Fruit fly (Drosophila melanogaster): ENCODE data around the gene CG9107.

The CG9107 gene

dm6 chr2L:6062382-6063082 lies 38.2 kb upstream of the CG9107 start, which contains the start of the genes ND-51 and CG13994:
ND-51 (minus strand) TSS chr2L:6062757.
CG13994 (plus strand) TSS chr2L:6062989.
- TF ChIP-seq pad (GFP tag; optimal IDR thresholded peaks at IDR 0.05) (peak; percentile 67), Crg-1 (GFP tag; optimal IDR thresholded peaks at IDR 0.05) (peak; percentile 61), CG33017 (tag; optimal IDR thresholded peaks at IDR 0.05) (peak; percentile 81), CG5204 (GFP tag; optimal IDR thresholded peaks at IDR 0.05) (no peak), cnc (optimal IDR thresholded peaks at IDR 0.05) (no peak), Mnt (GFP tag; optimal IDR thresholded peaks at IDR 0.05) (peak; percentile 77), toe (GFP tag; optimal IDR thresholded peaks at IDR 0.05) (peak; percentile 94), bab1 (GFP tag; optimal IDR thresholded peaks at IDR 0.05) (peak; percentile 86), CG7045 (GFP tag; optimal IDR thresholded peaks at IDR 0.05) (peak; percentile 83), CG7101 (tag; optimal IDR thresholded peaks at IDR 0.05) (peak; percentile 79), CG11617 (GFP tag; optimal IDR thresholded peaks at IDR 0.05) (peak; percentile 83), kay (GFP tag; ENCODE audit: borderline replicate concordance) (no peak), Clk (GFP tag; optimal IDR thresholded peaks at IDR 0.05) (peak; percentile 81), CG14711 (tag; optimal IDR thresholded peaks at IDR 0.05) (peak; percentile 78), CG1620 (GFP tag; optimal IDR thresholded peaks at IDR 0.05) (peak; percentile 85), tj (GFP tag; optimal IDR thresholded peaks at IDR 0.05) (peak; percentile 61), CG12768 (GFP tag; optimal IDR thresholded peaks at IDR 0.05) (peak; percentile 76), Hr96 (GFP tag; optimal IDR thresholded peaks at IDR 0.05) (peak; percentile 87), cic (GFP tag; optimal IDR thresholded peaks at IDR 0.05) (peak; percentile 80), ovo (GFP tag; optimal IDR thresholded peaks at IDR 0.05) (peak; percentile 74)

DNA sequence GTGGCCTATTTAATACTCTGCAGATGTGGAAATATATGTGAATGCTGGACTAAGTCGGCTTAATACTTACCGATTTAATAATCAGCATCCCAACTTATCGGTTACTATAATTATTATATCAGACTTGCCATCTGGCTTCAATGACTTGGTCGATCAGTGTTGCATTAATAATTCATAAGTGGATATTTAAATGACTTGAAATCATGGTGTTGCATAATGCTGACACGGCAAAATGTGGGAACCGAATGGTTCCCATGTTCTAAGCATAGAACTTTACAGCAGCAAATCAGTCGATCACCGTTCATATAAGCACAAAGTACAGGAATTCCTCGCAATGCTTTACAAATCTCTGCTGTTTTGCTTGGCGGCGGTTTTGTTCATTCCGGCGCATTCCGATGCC lies 35.9 kb upstream of the CG9107 start, which contains the start of gene CG34180:
CG34180 (plus strand) TSS at position 301 of the 400 bp plus-strand sequence.
- TF ChIP-seq tj (GFP tag; optimal IDR thresholded peaks at IDR 0.05) (no peak), bab1 (GFP tag; optimal IDR thresholded peaks at IDR 0.05) (no peak), ovo (GFP tag; optimal IDR thresholded peaks at IDR 0.05) (no peak), CG7101 (tag; optimal IDR thresholded peaks at IDR 0.05) (no peak), Mnt (GFP tag; optimal IDR thresholded peaks at IDR 0.05) (no peak), CG33017 (tag; optimal IDR thresholded peaks at IDR 0.05) (no peak), pad (GFP tag; optimal IDR thresholded peaks at IDR 0.05) (no peak), CG14711 (tag; optimal IDR thresholded peaks at IDR 0.05) (no peak), CG1620 (GFP tag; optimal IDR thresholded peaks at IDR 0.05) (no peak), cnc (optimal IDR thresholded peaks at IDR 0.05) (no peak), CG5204 (GFP tag; optimal IDR thresholded peaks at IDR 0.05) (no peak), Hr96 (GFP tag; optimal IDR thresholded peaks at IDR 0.05) (no peak), Crg-1 (GFP tag; optimal IDR thresholded peaks at IDR 0.05) (no peak), CG12768 (GFP tag; optimal IDR thresholded peaks at IDR 0.05) (no peak), CG7045 (GFP tag; optimal IDR thresholded peaks at IDR 0.05) (no peak), toe (GFP tag; optimal IDR thresholded peaks at IDR 0.05) (no peak), kay (GFP tag; ENCODE audit: borderline replicate concordance) (no peak), Clk (GFP tag; optimal IDR thresholded peaks at IDR 0.05) (no peak), CG11617 (GFP tag; optimal IDR thresholded peaks at IDR 0.05) (no peak)

DNA sequence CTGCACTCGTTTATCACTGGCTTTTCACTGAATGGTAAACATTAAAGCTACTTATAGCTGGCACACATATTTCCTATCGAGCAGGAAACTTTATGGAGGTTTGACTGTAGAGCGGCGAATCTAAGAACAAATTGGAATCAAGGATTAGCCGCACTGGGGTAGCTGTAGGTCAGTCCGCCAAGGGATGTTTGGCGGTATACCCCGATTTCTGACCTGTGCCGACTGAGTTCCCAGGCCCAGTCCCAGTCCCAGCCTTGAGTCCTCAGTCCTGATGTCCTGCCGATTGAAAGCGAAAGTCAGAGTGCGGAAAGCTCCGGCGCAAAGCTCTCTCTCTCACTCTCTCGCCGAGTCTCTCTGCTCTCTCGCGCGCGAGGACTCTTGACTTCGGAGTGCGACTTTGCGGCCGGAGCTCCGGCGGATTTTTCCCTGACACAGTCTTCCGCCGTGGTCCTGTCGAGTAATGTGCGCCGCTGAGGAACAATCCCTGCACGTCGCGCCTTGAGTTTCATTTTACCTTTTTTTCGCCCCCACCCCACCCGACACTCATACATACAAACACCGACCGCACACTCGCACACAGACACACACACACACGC lies 29.6 kb upstream of the CG9107 start, which contains the start of gene CG13995:
CG13995 (plus strand) TSS at position 429 of the 596 bp plus-strand sequence.
- no peak for TF ChIP-seq kay (GFP tag; ENCODE audit: borderline replicate concordance)
- no peak for TF ChIP-seq CG5204 (GFP tag; optimal IDR thresholded peaks at IDR 0.05)
- no peak for TF ChIP-seq CG7101 (tag; optimal IDR thresholded peaks at IDR 0.05)
- TF ChIP-seq Crg-1 (GFP tag; optimal IDR thresholded peaks at IDR 0.05), result no peak
- TF ChIP-seq tj (GFP tag; optimal IDR thresholded peaks at IDR 0.05), result no peak
- no peak for TF ChIP-seq CG14711 (tag; optimal IDR thresholded peaks at IDR 0.05)

dm6 chr2L:6051212-6051621 lies 26.9 kb upstream of the CG9107 start:
- peak; percentile 96 for TF ChIP-seq CG33017 (tag; optimal IDR thresholded peaks at IDR 0.05)
- TF ChIP-seq CG12768 (GFP tag; optimal IDR thresholded peaks at IDR 0.05), result peak; percentile 90
- peak; percentile 47 for TF ChIP-seq Clk (GFP tag; optimal IDR thresholded peaks at IDR 0.05)
- peak; percentile 3 for TF ChIP-seq ovo (GFP tag; optimal IDR thresholded peaks at IDR 0.05)
- peak; percentile 57 for TF ChIP-seq CG1620 (GFP tag; optimal IDR thresholded peaks at IDR 0.05)
- peak; percentile 94 for TF ChIP-seq CG11617 (GFP tag; optimal IDR thresholded peaks at IDR 0.05)
- TF ChIP-seq CG14711 (tag; optimal IDR thresholded peaks at IDR 0.05), result peak; percentile 88
- peak; percentile 95 for TF ChIP-seq Hr96 (GFP tag; optimal IDR thresholded peaks at IDR 0.05)
- peak; percentile 71 for TF ChIP-seq tj (GFP tag; optimal IDR thresholded peaks at IDR 0.05)
- peak; percentile 95 for TF ChIP-seq bab1 (GFP tag; optimal IDR thresholded peaks at IDR 0.05)
- peak; percentile 34 for TF ChIP-seq Crg-1 (GFP tag; optimal IDR thresholded peaks at IDR 0.05)
- TF ChIP-seq CG7101 (tag; optimal IDR thresholded peaks at IDR 0.05), result peak; percentile 94
- no peak for TF ChIP-seq cnc (optimal IDR thresholded peaks at IDR 0.05)
- TF ChIP-seq toe (GFP tag; optimal IDR thresholded peaks at IDR 0.05), result peak; percentile 90
- TF ChIP-seq pad (GFP tag; optimal IDR thresholded peaks at IDR 0.05), result peak; percentile 59
- TF ChIP-seq CG7045 (GFP tag; optimal IDR thresholded peaks at IDR 0.05), result peak; percentile 94
- peak; percentile 60 for TF ChIP-seq cic (GFP tag; optimal IDR thresholded peaks at IDR 0.05)
- no peak for TF ChIP-seq kay (GFP tag; ENCODE audit: borderline replicate concordance)
- no peak for TF ChIP-seq CG5204 (GFP tag; optimal IDR thresholded peaks at IDR 0.05)
- TF ChIP-seq Mnt (GFP tag; optimal IDR thresholded peaks at IDR 0.05), result peak; percentile 66

dm6 chr2L:6050575-6050974 lies 26.2 kb upstream of the CG9107 start, which contains the start of gene CG9135:
CG9135 (plus strand) TSS chr2L:6050800.
- TF ChIP-seq bab1 (GFP tag; optimal IDR thresholded peaks at IDR 0.05), result peak; percentile 24
- TF ChIP-seq CG7101 (tag; optimal IDR thresholded peaks at IDR 0.05), result no peak
- TF ChIP-seq CG33017 (tag; optimal IDR thresholded peaks at IDR 0.05), result no peak
